Worm (Caenorhabditis elegans): ENCODE measurements around the gene chca-1.

- TF ChIP-seq nhr-6 (tag; optimal IDR thresholded peaks at IDR 0.05), result no peak
- TF ChIP-seq lim-7 (GFP tag; IDR thresholded peaks at IDR 0.05), result no peak
- TF ChIP-seq ceh-20 (GFP tag; IDR thresholded peaks at IDR 0.05), result no peak
- no peak for TF ChIP-seq ztf-11 (tag; optimal IDR thresholded peaks at IDR 0.05)
- TF ChIP-seq pqm-1 (tag; optimal IDR thresholded peaks at IDR 0.05), result peak; percentile 47
- TF ChIP-seq zfp-3 (GFP tag; conservative IDR thresholded peaks at IDR 0.05), result no peak
Measured at ce11 chrIV:9676535-9676934, 25.3 kb downstream of the chca-1 start.
